Fruit fly (Drosophila melanogaster) whole organism, prepupa: ENCODE data around the gene CG43880.

Experiments used
- CG11762 ChIP-seq: fragments of 200-800 bp; sonication (Bioruptor generic); optimal IDR thresholded peaks from 3 replicates; lab custom pipeline; 2016; ENCODE audit warnings: missing biosample characterization, missing genetic modification characterization; ENCODE audit not compliant: insufficient read depth
- CG3032 ChIP-seq: fragments of 200-800 bp; optimal IDR thresholded peaks from 2 replicates; lab custom pipeline; 2019; ENCODE audit warnings: missing biosample characterization, mild to moderate bottlenecking, missing genetic modification characterization, moderate library complexity
- CG32006 ChIP-seq: fragments of 200-800 bp; sonication (Bioruptor generic); optimal IDR thresholded peaks from 3 replicates; lab custom pipeline; 2017; ENCODE audit warnings: missing biosample characterization, mild to moderate bottlenecking, missing genetic modification characterization
- CG34406 ChIP-seq: fragments of 200-800 bp; sonication (Bioruptor generic); optimal IDR thresholded peaks from 3 replicates; lab custom pipeline; 2016; ENCODE audit warnings: missing biosample characterization, missing genetic modification characterization
- CG3919 ChIP-seq: fragments of 200-800 bp; sonication (Bioruptor generic); optimal IDR thresholded peaks from 3 replicates; lab custom pipeline; 2016; ENCODE audit warnings: missing biosample characterization, missing genetic modification characterization
- CG6808 ChIP-seq: fragments of 200-800 bp; sonication (Bioruptor generic); optimal IDR thresholded peaks from 3 replicates; lab custom pipeline; 2017; ENCODE audit warnings: missing biosample characterization, missing genetic modification characterization, mild to moderate bottlenecking, moderate library complexity, missing genetic modification reagents
- CG6854 ChIP-seq: fragments of 200-800 bp; sonication (Bioruptor generic); optimal IDR thresholded peaks from 2 replicates; lab custom pipeline; 2017; ENCODE audit warnings: missing biosample characterization, mild to moderate bottlenecking, missing genetic modification characterization
- CG7368 ChIP-seq: fragments of 200-800 bp; sonication (Bioruptor generic); optimal IDR thresholded peaks from 3 replicates; lab custom pipeline; 2016; ENCODE audit warnings: missing biosample characterization, missing genetic modification characterization
- CG8119 ChIP-seq: fragments of 200-800 bp; sonication (Bioruptor generic); IDR thresholded peaks from 3 replicates; pipeline ENCODE4 v1.3.6; 2022; ENCODE audit warnings: missing biosample characterization, missing genetic modification characterization
- Eip78C ChIP-seq: fragments of 200-800 bp; sonication (Bioruptor generic); peaks from one replicate; lab custom pipeline; 2016; ENCODE audit warnings: missing biosample characterization, missing genetic modification characterization
- Eip93F ChIP-seq: fragments of 200-800 bp; sonication (Bioruptor generic); optimal IDR thresholded peaks from 2 replicates; lab custom pipeline; 2016; ENCODE audit warnings: missing biosample characterization, mild to moderate bottlenecking, missing genetic modification characterization
- Gug ChIP-seq: fragments of 200-800 bp; sonication (Bioruptor generic); IDR thresholded peaks from 2 replicates; pipeline ENCODE4 v1.3.6; 2022; ENCODE audit warnings: missing biosample characterization, missing genetic modification characterization
- Hr38 ChIP-seq: sonication (Bioruptor generic); optimal IDR thresholded peaks from 2 replicates; lab custom pipeline; 2016; ENCODE audit warnings: missing biosample characterization, missing genetic modification characterization
- Lpt ChIP-seq: fragments of 200-800 bp; sonication (Bioruptor generic); optimal IDR thresholded peaks from 3 replicates; lab custom pipeline; 2016; ENCODE audit warnings: missing biosample characterization, missing genetic modification characterization
- Met ChIP-seq: fragments of 200-800 bp; sonication (Bioruptor generic); optimal IDR thresholded peaks from 3 replicates; lab custom pipeline; 2016; ENCODE audit warnings: missing biosample characterization, missing genetic modification characterization
- Sox102F ChIP-seq: fragments of 200-800 bp; sonication (Bioruptor generic); optimal IDR thresholded peaks from 2 replicates; lab custom pipeline; 2016; ENCODE audit warnings: missing biosample characterization, mild to moderate bottlenecking, missing genetic modification characterization
- achi ChIP-seq: fragments of 200-800 bp; sonication (Bioruptor generic); optimal IDR thresholded peaks from 3 replicates; lab custom pipeline; 2016; ENCODE audit warnings: missing biosample characterization, missing genetic modification characterization
- acj6 ChIP-seq: fragments of 200-800 bp; sonication (Bioruptor generic); optimal IDR thresholded peaks from 3 replicates; lab custom pipeline; 2016; ENCODE audit warnings: missing biosample characterization, missing genetic modification characterization
- cyc ChIP-seq: fragments of 200-800 bp; sonication (Bioruptor generic); optimal IDR thresholded peaks from 3 replicates; lab custom pipeline; 2016; ENCODE audit warnings: missing biosample characterization, missing genetic modification characterization
- dac ChIP-seq: fragments of 200-800 bp; sonication (Bioruptor generic); optimal IDR thresholded peaks from 2 replicates; lab custom pipeline; 2017; ENCODE audit warnings: missing biosample characterization, mild to moderate bottlenecking, missing genetic modification characterization
- fkh ChIP-seq: fragments of 200-800 bp; sonication (Bioruptor generic); optimal IDR thresholded peaks from 3 replicates; lab custom pipeline; 2017; ENCODE audit warnings: missing biosample characterization, mild to moderate bottlenecking, missing genetic modification characterization, moderate library complexity
- net ChIP-seq: fragments of 200-800 bp; sonication (Bioruptor generic); optimal IDR thresholded peaks from 3 replicates; lab custom pipeline; 2016; ENCODE audit warnings: missing biosample characterization, missing genetic modification characterization
- pdm3 ChIP-seq: fragments of 200-800 bp; sonication (Bioruptor generic); optimal IDR thresholded peaks from 3 replicates; lab custom pipeline; 2016; ENCODE audit warnings: missing biosample characterization, missing genetic modification characterization
- salr ChIP-seq, 2 experiments: fragments of 200-800 bp; sonication (Bioruptor generic); optimal IDR thresholded peaks; 3 replicates each; lab custom pipeline; 2016 to 2018; ENCODE audit warnings: missing biosample characterization in 2 of 2, missing genetic modification characterization in 2 of 2, mild to moderate bottlenecking in 1 of 2
- ss ChIP-seq, 2 experiments: fragments of 200-800 bp; sonication (Bioruptor generic); optimal IDR thresholded peaks; 2 replicates in 1 of 2; 3 replicates in 1 of 2; lab custom pipeline; 2017 to 2018; ENCODE audit warnings: mild to moderate bottlenecking in 2 of 2, missing biosample characterization in 2 of 2, missing genetic modification characterization in 2 of 2, moderate library complexity in 1 of 2
- svp ChIP-seq: fragments of 200-800 bp; sonication (Bioruptor generic); peaks from one replicate; lab custom pipeline; 2016; ENCODE audit warnings: missing biosample characterization, missing genetic modification characterization
- vri ChIP-seq: fragments of 200-800 bp; sonication (Bioruptor generic); optimal IDR thresholded peaks from 3 replicates; lab custom pipeline; 2016; ENCODE audit warnings: missing biosample characterization, mild to moderate bottlenecking, missing genetic modification characterization

CG43880 gene

DNA sequence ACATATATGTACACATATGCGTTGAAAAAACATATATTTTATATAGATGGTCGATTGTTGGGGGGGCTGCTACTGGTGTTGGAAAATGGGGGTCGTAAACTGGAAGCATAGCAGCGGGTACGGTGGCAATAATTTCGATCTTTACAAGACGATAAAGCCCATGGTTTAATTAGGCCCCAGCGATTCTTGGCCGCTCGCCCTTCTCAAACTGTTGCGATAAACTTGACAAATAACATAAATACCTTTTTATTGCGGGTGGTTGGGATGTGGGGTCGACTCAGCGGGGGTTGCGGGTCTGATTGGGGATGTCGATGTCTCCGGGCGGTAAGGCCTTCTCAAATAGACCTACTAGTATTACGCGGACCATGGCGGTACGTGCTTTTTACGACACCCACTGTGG, 7.5 kb downstream of the CG43880 start:
- peak; percentile 67 for TF ChIP-seq fkh (GFP tag; lab: Kevin White, UChicago)
- TF ChIP-seq CG32006 (GFP tag; lab: Kevin White, UChicago): no peak
- TF ChIP-seq, all 60 proteins: peak for 1

- TF ChIP-seq fkh (GFP tag; lab: Kevin White, UChicago) (peak; percentile 7), CG6854 (peak; percentile 51), dac (no peak), svp (GFP tag; lab: Kevin White, UChicago) (peak; percentile 28), pdm3 (GFP tag; lab: Kevin White, UChicago) (no peak), CG8119 (GFP tag; lab: Robert Waterston, UW) (no peak)
Observed at dm6 chr3L:7935933-7936494, 10.1 kb downstream of the CG43880 start, which contains the start of the genes syd and Srp9. syd (minus strand) TSS chr3L:7936120. Srp9 (plus strand) TSS chr3L:7936373.

dm6 chr3L:7935409-7935932, 10.7 kb downstream of the CG43880 start:
- TF ChIP-seq svp (GFP tag; lab: Kevin White, UChicago) (peak; percentile 72), ss (GFP tag; optimal IDR thresholded peaks at IDR 0.05; lab: Kevin White, UChicago) (no peak), Eip93F (GFP tag; lab: Kevin White, UChicago) (no peak), cyc (GFP tag; lab: Kevin White, UChicago) (no peak), CG34406 (GFP tag; lab: Kevin White, UChicago) (no peak), achi (no peak), pdm3 (GFP tag; lab: Kevin White, UChicago) (no peak)
- TF ChIP-seq, all 60 proteins: peak for 1

DNA sequence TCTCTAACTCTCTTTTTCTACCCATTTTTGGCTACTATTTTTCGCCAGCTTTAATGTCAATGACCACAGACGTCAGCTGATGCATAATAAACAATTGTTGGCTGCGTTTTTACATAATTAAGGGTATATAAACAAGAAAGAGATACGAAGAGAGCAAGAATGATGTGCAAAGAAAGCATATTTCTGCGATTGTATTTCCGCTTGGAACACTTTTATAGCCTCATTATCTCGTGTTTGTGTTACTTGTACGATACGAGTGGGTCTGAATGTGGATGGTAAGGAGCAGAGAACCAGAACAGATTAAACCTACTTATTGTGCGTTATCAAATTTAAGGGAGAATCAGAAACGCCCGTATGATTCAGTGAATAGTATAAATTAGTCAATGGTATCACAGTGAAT, 11.3 kb downstream of the CG43880 start:
- peak; percentile 62 for TF ChIP-seq vri (GFP tag; lab: Kevin White, UChicago)
- no peak for TF ChIP-seq CG3919 (GFP tag; lab: Kevin White, UChicago)
- TF ChIP-seq acj6 (GFP tag; lab: Kevin White, UChicago): no peak
- no peak for TF ChIP-seq CG6854

DNA sequence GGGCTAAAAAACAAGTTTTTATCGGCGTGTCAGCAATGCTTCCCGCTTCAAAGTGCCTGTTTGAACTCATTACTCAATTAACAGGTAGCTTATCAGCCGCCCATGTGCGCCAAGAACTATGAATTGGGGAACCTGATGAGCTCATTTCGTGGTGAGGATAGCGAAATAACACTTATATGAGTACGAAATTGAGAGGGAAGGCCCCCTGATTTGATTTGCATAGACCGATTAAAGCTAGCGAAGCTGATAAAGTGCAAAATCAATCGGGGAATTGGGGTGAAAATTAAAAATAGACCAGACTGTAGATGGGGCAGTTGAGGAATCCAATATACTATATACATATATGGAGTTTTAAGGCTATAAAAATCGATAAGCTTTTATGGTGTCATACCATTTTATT, 11.9 kb downstream of the CG43880 start:
- no peak for TF ChIP-seq CG11762 (GFP tag; lab: Kevin White, UChicago)
- no peak for TF ChIP-seq CG3919 (GFP tag; lab: Kevin White, UChicago)
- no peak for TF ChIP-seq CG7368 (GFP tag; lab: Kevin White, UChicago)
- TF ChIP-seq salr (GFP tag; optimal IDR thresholded peaks at IDR 0.05; lab: Kevin White, UChicago): no peak
- TF ChIP-seq Sox102F (GFP tag; lab: Kevin White, UChicago): no peak
- TF ChIP-seq Eip78C (GFP tag; lab: Kevin White, UChicago): no peak

DNA sequence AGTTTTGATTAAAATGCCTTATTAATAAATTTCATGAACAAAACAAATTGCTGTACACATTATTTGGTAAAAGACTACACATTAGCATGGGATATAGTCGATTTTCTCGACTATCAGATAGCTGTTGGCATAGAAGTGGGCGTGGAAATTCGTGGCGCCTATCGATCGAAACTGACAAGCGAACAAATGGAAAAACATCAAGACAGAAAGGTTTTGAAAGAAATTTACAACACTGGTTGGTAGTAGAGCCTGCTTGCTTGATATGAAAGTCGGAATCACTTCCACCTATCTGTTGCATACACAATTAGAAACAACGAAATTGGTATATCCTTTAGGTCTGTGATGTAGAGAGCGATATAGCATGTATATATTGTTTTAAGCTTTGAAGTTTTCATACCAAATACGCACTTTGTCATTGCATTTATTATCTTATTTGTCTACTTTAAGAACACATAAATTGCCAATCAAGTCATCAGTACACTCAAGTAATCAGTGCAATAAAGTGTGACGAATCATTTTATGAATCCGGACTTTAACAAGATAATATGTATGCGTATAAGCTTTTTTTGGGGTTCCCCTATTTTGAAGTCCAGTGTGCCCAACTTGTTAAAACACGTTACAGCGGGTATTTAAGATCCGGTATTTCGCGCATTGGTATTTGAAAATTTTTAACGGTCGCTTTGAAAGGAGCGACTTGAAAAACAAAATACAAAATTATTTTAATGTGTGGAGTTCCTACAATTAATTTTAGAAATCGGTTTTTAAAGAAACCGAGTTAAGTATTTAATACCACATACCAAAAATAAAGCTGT, 30.1 kb downstream of the CG43880 start:
- TF ChIP-seq Met (no peak), CG34406 (GFP tag; lab: Kevin White, UChicago) (no peak), Hr38 (GFP tag; lab: Kevin White, UChicago) (no peak), salr (GFP tag; optimal IDR thresholded peaks at IDR 0.05; lab: Kevin White, UChicago) (no peak), Gug (no peak), CG6808 (GFP tag; lab: Kevin White, UChicago) (no peak), svp (GFP tag; lab: Kevin White, UChicago) (no peak), vri (GFP tag; lab: Kevin White, UChicago) (no peak), CG3032 (tag; lab: Kevin White, UChicago) (no peak), net (no peak), Lpt (no peak)
